Worm (Caenorhabditis elegans) whole organism, L4/young adult: ENCODE measurements around the gene F41H10.4.

Source experiments
- W03F9.2 ChIP-seq: fragments of 150-350 bp; optimal IDR thresholded peaks from 2 replicates; lab custom pipeline; 2014; ENCODE audit warnings: missing biosample characterization, missing genetic modification characterization
- dao-5 ChIP-seq: sonication (generic microtip); optimal IDR thresholded peaks from 2 replicates; lab custom pipeline; 2016; ENCODE audit warnings: missing genotype, missing genetic modification characterization, moderate library complexity, missing compliant biosample characterization
- him-1 ChIP-seq: sonication (generic microtip); optimal IDR thresholded peaks from 2 replicates; lab custom pipeline; 2016; ENCODE audit warnings: missing genotype, missing genetic modification reagents, missing genetic modification characterization, missing compliant biosample characterization

DNA sequence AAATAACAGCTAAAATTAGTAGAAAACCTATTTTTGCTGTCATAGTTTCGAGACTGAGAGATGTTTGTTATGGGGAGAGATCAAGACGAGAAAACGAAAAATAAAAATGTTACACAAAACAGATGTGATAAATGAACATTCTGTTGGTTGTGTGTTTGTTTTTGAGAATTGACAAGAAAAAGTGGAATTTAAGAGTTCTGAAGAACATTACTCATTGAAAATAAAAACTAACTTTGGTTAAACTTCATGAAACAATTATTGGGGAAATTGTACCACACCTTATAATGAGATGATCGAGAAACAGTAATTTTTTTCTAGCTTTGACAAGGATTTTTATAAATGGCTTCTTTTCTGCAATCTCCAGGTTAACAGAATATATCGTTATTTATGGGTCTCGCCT is 11.0 kb upstream of the F41H10.4 start, which contains the start of gene Y4C6B.7:
- TF ChIP-seq W03F9.2 (tag; lab: Kevin White, UChicago): no peak
- TF ChIP-seq him-1 (tag; lab: Kevin White, UChicago): no peak
- no peak for TF ChIP-seq dao-5 (tag; lab: Kevin White, UChicago)
